Fruit fly (Drosophila melanogaster): ENCODE results near the gene Srp54.

Gene Srp54

dm6 chr2L:9897296-9897695 is 15.4 kb upstream of the Srp54 start, which contains the start of gene RpS2 (continued):
- TF ChIP-seq Dbx (GFP tag; IDR thresholded peaks at IDR 0.05) (peak; percentile 75), CoRest (tag; optimal IDR thresholded peaks at IDR 0.05) (peak; percentile 30), Xbp1 (GFP tag; optimal IDR thresholded peaks at IDR 0.05) (peak; percentile 38), CG17186 (GFP tag; optimal IDR thresholded peaks at IDR 0.05) (peak; percentile 52), grn (GFP tag; optimal IDR thresholded peaks at IDR 0.05) (peak; percentile 37), nom (GFP tag; optimal IDR thresholded peaks at IDR 0.05) (peak; percentile 75), CG16815 (GFP tag; optimal IDR thresholded peaks at IDR 0.05) (no peak), nerfin-2 (GFP tag; IDR thresholded peaks at IDR 0.05; ENCODE audit: partially characterized antibody) (peak; percentile 96), gsb-n (tag; optimal IDR thresholded peaks at IDR 0.05) (peak; percentile 60), row (GFP tag; IDR thresholded peaks at IDR 0.05) (peak; percentile 83), CG1792 (GFP tag; optimal IDR thresholded peaks at IDR 0.05) (no peak), B-H2 (GFP tag; optimal IDR thresholded peaks at IDR 0.05) (peak; percentile 77), CG6272 (GFP tag; IDR thresholded peaks at IDR 0.05) (peak; percentile 43), Bgb (GFP tag; IDR thresholded peaks at IDR 0.05; ENCODE audit: partially characterized antibody) (peak; percentile 100), cas (GFP tag; IDR thresholded peaks at IDR 0.05) (peak; percentile 51; the same call in 1 of the 2 replicates), CG13123 (GFP tag; optimal IDR thresholded peaks at IDR 0.05) (peak; percentile 36), hth (optimal IDR thresholded peaks at IDR 0.05) (no peak), Rx (GFP tag; IDR thresholded peaks at IDR 0.05) (no peak), CG7963 (GFP tag; IDR thresholded peaks at IDR 0.05; ENCODE audit: partially characterized antibody) (peak; percentile 99), Ets97D (GFP tag; optimal IDR thresholded peaks at IDR 0.05) (peak; percentile 94), CG32532 (GFP tag; IDR thresholded peaks at IDR 0.05) (peak; percentile 58), CG2199 (GFP tag; IDR thresholded peaks at IDR 0.05) (no peak), h (optimal IDR thresholded peaks at IDR 0.05) (no peak), CG7271 (tag; optimal IDR thresholded peaks at IDR 0.05) (no peak), en (GFP tag; optimal IDR thresholded peaks at IDR 0.05) (no peak), phol (tag; optimal IDR thresholded peaks at IDR 0.05) (peak; percentile 96), CG8290 (GFP tag; optimal IDR thresholded peaks at IDR 0.05) (peak; percentile 51), CG8290 (tag; optimal IDR thresholded peaks at IDR 0.05) (peak in 1 of 2 experiments; percentile 88), CG9932 (GFP tag; IDR thresholded peaks at IDR 0.05) (peak; percentile 77), tin (GFP tag; optimal IDR thresholded peaks at IDR 0.05) (no peak), shn (GFP tag; optimal IDR thresholded peaks at IDR 0.05) (no peak), CG9727 (GFP tag; optimal IDR thresholded peaks at IDR 0.05) (peak; percentile 26), CG1647 (GFP tag; optimal IDR thresholded peaks at IDR 0.05) (no peak), kay (GFP tag; optimal IDR thresholded peaks at IDR 0.05) (no peak), gcm2 (GFP tag; optimal IDR thresholded peaks at IDR 0.05) (no peak), az2 (GFP tag; optimal IDR thresholded peaks at IDR 0.05) (no peak), CG12236 (GFP tag; optimal IDR thresholded peaks at IDR 0.05) (no peak), scrt (GFP tag; optimal IDR thresholded peaks at IDR 0.05) (peak; percentile 9), zfh2 (GFP tag; optimal IDR thresholded peaks at IDR 0.05) (peak; percentile 11), Scr (GFP tag; IDR thresholded peaks at IDR 0.05; ENCODE audit: partially characterized antibody) (peak; percentile 99), Oli (tag; optimal IDR thresholded peaks at IDR 0.05) (no peak), sqz (GFP tag; optimal IDR thresholded peaks at IDR 0.05) (peak; percentile 46), Stat92E (GFP tag; optimal IDR thresholded peaks at IDR 0.05) (peak in 1 of 3 experiments; percentile 22), chn (GFP tag; optimal IDR thresholded peaks at IDR 0.05) (peak; percentile 14), CG10543 (GFP tag; optimal IDR thresholded peaks at IDR 0.05) (peak; percentile 47), Atf-2 (GFP tag; optimal IDR thresholded peaks at IDR 0.05) (no peak), Meics (GFP tag; optimal IDR thresholded peaks at IDR 0.05) (peak; percentile 41), Bdp1 (GFP tag; optimal IDR thresholded peaks at IDR 0.05) (no peak), zf30C (GFP tag; optimal IDR thresholded peaks at IDR 0.05) (no peak), CG30431 (GFP tag; optimal IDR thresholded peaks at IDR 0.05) (no peak), CG10147 (GFP tag; optimal IDR thresholded peaks at IDR 0.05) (peak; percentile 5), dmrt11E (tag; optimal IDR thresholded peaks at IDR 0.05) (peak; percentile 29)

All from whole organism, embryonic.